Fruit fly (Drosophila melanogaster): ENCODE results near the gene trh.

The trh gene

DNA sequence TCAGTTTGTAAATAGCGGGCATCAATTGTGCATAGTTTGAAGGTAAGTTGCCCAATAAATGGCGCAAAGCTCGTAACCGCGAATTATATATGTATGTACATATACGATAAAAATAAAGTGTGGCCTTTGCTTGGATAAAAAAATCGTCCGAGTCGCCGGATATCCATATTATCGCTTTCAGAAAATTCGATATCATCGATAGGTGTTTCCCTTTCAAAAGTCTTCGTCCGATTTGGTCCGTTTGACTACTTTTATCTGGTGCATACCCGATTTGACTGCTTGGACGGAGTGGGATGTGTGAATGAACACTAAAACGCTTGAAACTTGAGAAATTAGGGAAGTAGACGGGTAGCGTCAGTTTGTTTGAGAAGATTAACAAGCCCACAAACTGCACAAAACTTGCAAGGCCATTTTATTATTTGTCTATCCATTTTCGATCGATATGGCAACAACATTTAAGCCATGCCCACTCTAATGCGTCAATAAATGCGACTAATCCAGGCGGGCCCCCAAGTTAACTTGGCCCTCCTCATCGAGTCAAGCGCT, 63.2 kb downstream of the trh start (continued):
- no peak for TF ChIP-seq CG8359 (GFP tag; optimal IDR thresholded peaks at IDR 0.05; ENCODE audit: borderline replicate concordance)
- TF ChIP-seq CG17361 (GFP tag; IDR thresholded peaks at IDR 0.05) = no peak
- TF ChIP-seq eve (GFP tag; optimal IDR thresholded peaks at IDR 0.05) = no peak
- TF ChIP-seq wor (GFP tag; IDR thresholded peaks at IDR 0.05) = no peak
- TF ChIP-seq ham (GFP tag; IDR thresholded peaks at IDR 0.05) = no peak
- TF ChIP-seq Hr51 (GFP tag; optimal IDR thresholded peaks at IDR 0.05) = no peak
- no peak for TF ChIP-seq Sry-β (GFP tag; optimal IDR thresholded peaks at IDR 0.05)
- TF ChIP-seq B-H1 (GFP tag; IDR thresholded peaks at IDR 0.05) = no peak
- peak; percentile 67 for TF ChIP-seq unc-4 (GFP tag; IDR thresholded peaks at IDR 0.05; ENCODE audit: partially characterized antibody)
- no peak for TF ChIP-seq Doc3 (GFP tag; IDR thresholded peaks at IDR 0.05; ENCODE audit: partially characterized antibody)
- TF ChIP-seq ro (GFP tag; IDR thresholded peaks at IDR 0.05) = no peak
- TF ChIP-seq HmgD (GFP tag; optimal IDR thresholded peaks at IDR 0.05) = no peak
- TF ChIP-seq B-H2 (GFP tag; optimal IDR thresholded peaks at IDR 0.05) = peak; percentile 24
- TF ChIP-seq CG3847 (GFP tag; IDR thresholded peaks at IDR 0.05) = no peak
- TF ChIP-seq stc (GFP tag; IDR thresholded peaks at IDR 0.05) = no peak
- no peak for TF ChIP-seq crol (GFP tag; IDR thresholded peaks at IDR 0.05)
- no peak for TF ChIP-seq chm (GFP tag; IDR thresholded peaks at IDR 0.05)
- TF ChIP-seq Fer1 (GFP tag; optimal IDR thresholded peaks at IDR 0.05) = peak; percentile 52
- no peak for TF ChIP-seq CG2129 (GFP tag; IDR thresholded peaks at IDR 0.05; ENCODE audit: partially characterized antibody)
- no peak for TF ChIP-seq CG10979 (tag; optimal IDR thresholded peaks at IDR 0.05)
- TF ChIP-seq Nf-YC (tag; optimal IDR thresholded peaks at IDR 0.05) = peak; percentile 10
- peak; percentile 64 for TF ChIP-seq CG15514 (GFP tag; optimal IDR thresholded peaks at IDR 0.05)
- no peak for TF ChIP-seq CG2678 (tag; optimal IDR thresholded peaks at IDR 0.05)
- no peak for TF ChIP-seq trh (GFP tag; optimal IDR thresholded peaks at IDR 0.05)
- no peak for TF ChIP-seq zfh2 (GFP tag; optimal IDR thresholded peaks at IDR 0.05)
- TF ChIP-seq Ptx1 (GFP tag; IDR thresholded peaks at IDR 0.05) = no peak
- no peak for TF ChIP-seq CG11247 (GFP tag; IDR thresholded peaks at IDR 0.05)
- TF ChIP-seq CG6765 (GFP tag; optimal IDR thresholded peaks at IDR 0.05) = no peak
- TF ChIP-seq sna (GFP tag; IDR thresholded peaks at IDR 0.05; ENCODE audit: partially characterized antibody) = 0 out of 2 replicates have a peak, but pooled peaks have one; percentile 42
- peak; percentile 17; the same call in 1 of the 2 replicates for TF ChIP-seq tna (GFP tag; IDR thresholded peaks at IDR 0.05; ENCODE audit: partially characterized antibody)
- no peak for TF ChIP-seq mam (GFP tag; optimal IDR thresholded peaks at IDR 0.05)
- no peak for TF ChIP-seq h (optimal IDR thresholded peaks at IDR 0.05)
- TF ChIP-seq Sox102F (GFP tag; optimal IDR thresholded peaks at IDR 0.05) = no peak
- no peak for TF ChIP-seq cwo (GFP tag; optimal IDR thresholded peaks at IDR 0.05)
- no peak for TF ChIP-seq inv (GFP tag; IDR thresholded peaks at IDR 0.05; ENCODE audit: partially characterized antibody)
- no peak for TF ChIP-seq CG8478 (optimal IDR thresholded peaks at IDR 0.05)
- no peak for TF ChIP-seq ttk (GFP tag; IDR thresholded peaks at IDR 0.05)
- TF ChIP-seq CG10462 (GFP tag; optimal IDR thresholded peaks at IDR 0.05) = no peak
- no peak for TF ChIP-seq Xbp1 (GFP tag; optimal IDR thresholded peaks at IDR 0.05)
- no peak; the same call in 2 of the 3 replicates for TF ChIP-seq row (GFP tag; IDR thresholded peaks at IDR 0.05)
- TF ChIP-seq CG11723 (GFP tag; optimal IDR thresholded peaks at IDR 0.05) = no peak
- TF ChIP-seq CG10431 (GFP tag; optimal IDR thresholded peaks at IDR 0.05) = no peak
- TF ChIP-seq lmd (GFP tag; IDR thresholded peaks at IDR 0.05) = no peak
- no peak for TF ChIP-seq CG15601 (tag; optimal IDR thresholded peaks at IDR 0.05)
- TF ChIP-seq CG10565 (GFP tag; optimal IDR thresholded peaks at IDR 0.05) = no peak
- no peak for TF ChIP-seq CG17328 (GFP tag; IDR thresholded peaks at IDR 0.05)
- no peak for TF ChIP-seq CG31224 (GFP tag; IDR thresholded peaks at IDR 0.05)
- TF ChIP-seq tll (GFP tag; optimal IDR thresholded peaks at IDR 0.05) = no peak
- TF ChIP-seq aop (GFP tag; IDR thresholded peaks at IDR 0.05) = no peak
- no peak for TF ChIP-seq CG9932 (GFP tag; IDR thresholded peaks at IDR 0.05)
- no peak for TF ChIP-seq p53 (GFP tag; optimal IDR thresholded peaks at IDR 0.05)
